Worm (Caenorhabditis elegans) whole organism, late embryonic: ENCODE data around the gene dlg-1.

Experiments
- elt-2 ChIP-seq: sonication (generic microtip); optimal IDR thresholded peaks from 2 replicates; lab custom pipeline; 2016; ENCODE audit warnings: missing genetic modification reagents, missing genetic modification characterization, missing compliant biosample characterization
- odd-2 ChIP-seq: sonication (generic microtip); optimal IDR thresholded peaks from 2 replicates; lab custom pipeline; 2017; ENCODE audit warnings: antibody characterized with exemption, mild to moderate bottlenecking, missing genetic modification characterization, missing compliant biosample characterization
- sox-4 ChIP-seq: sonication (generic microtip); optimal IDR thresholded peaks from 2 replicates; lab custom pipeline; 2017; ENCODE audit warnings: mild to moderate bottlenecking, missing genetic modification characterization, inconsistent platforms, missing compliant biosample characterization
- ttx-3 ChIP-seq: sonication (generic microtip); optimal IDR thresholded peaks from 2 replicates; lab custom pipeline; 2016; ENCODE audit warnings: missing genetic modification reagents, missing genetic modification characterization, missing compliant biosample characterization

- TF ChIP-seq elt-2 (no peak), ttx-3 (tag; lab: Kevin White, UChicago) (no peak), sox-4 (tag; lab: Kevin White, UChicago) (no peak), odd-2 (tag; lab: Kevin White, UChicago) (no peak)
Observed at ce11 chrX:5458043-5458442, 21.5 kb upstream of the dlg-1 start.
